Fruit fly (Drosophila melanogaster) whole organism, embryonic: ENCODE measurements around the gene RpS17.

Experiments
- Abd-B ChIP-seq: fragments of 200-800 bp; sonication (Bioruptor generic); optimal IDR thresholded peaks from 2 replicates; lab custom pipeline; 2018; ENCODE audit warnings: missing biosample characterization, mild to moderate bottlenecking, missing genetic modification characterization, moderate library complexity
- CG1024 ChIP-seq: fragments of 200-800 bp; sonication (Bioruptor generic); IDR thresholded peaks from 2 replicates; pipeline ENCODE4 v1.3.6; 2022; ENCODE audit warnings: missing biosample characterization, missing genetic modification characterization
- CG13894 ChIP-seq: fragments of 200-800 bp; sonication (Bioruptor generic); optimal IDR thresholded peaks from 3 replicates; lab custom pipeline; 2018; ENCODE audit warnings: missing biosample characterization, mild to moderate bottlenecking, missing genetic modification characterization, moderate library complexity
- CG15269 ChIP-seq: fragments of 200-800 bp; sonication (Bioruptor generic); optimal IDR thresholded peaks from 2 replicates; lab custom pipeline; 2018; ENCODE audit warnings: missing biosample characterization, mild to moderate bottlenecking, missing genetic modification characterization, moderate library complexity
- CG1647 ChIP-seq: fragments of 200-800 bp; sonication (Bioruptor generic); optimal IDR thresholded peaks from 3 replicates; lab custom pipeline; 2016; ENCODE audit warnings: missing biosample characterization, missing genetic modification characterization
- CG17385 ChIP-seq: fragments of 200-800 bp; sonication (Bioruptor generic); optimal IDR thresholded peaks from 3 replicates; lab custom pipeline; 2018; ENCODE audit warnings: missing biosample characterization, mild to moderate bottlenecking, missing genetic modification characterization
- CG17802 ChIP-seq: fragments of 200-800 bp; sonication (Bioruptor generic); optimal IDR thresholded peaks from 2 replicates; lab custom pipeline; 2018; ENCODE audit warnings: missing biosample characterization, mild to moderate bottlenecking, missing genetic modification characterization, moderate library complexity
- CG1792 ChIP-seq: fragments of 200-800 bp; sonication (Bioruptor generic); optimal IDR thresholded peaks from 2 replicates; lab custom pipeline; 2016; ENCODE audit warnings: missing biosample characterization, missing genetic modification characterization
- CG31441 ChIP-seq: fragments of 200-800 bp; sonication (Bioruptor generic); IDR thresholded peaks from 2 replicates; pipeline ENCODE4 v1.3.6; 2022; ENCODE audit warnings: missing biosample characterization, missing genetic modification characterization
- CG3838 ChIP-seq: fragments of 200-800 bp; sonication (Bioruptor generic); optimal IDR thresholded peaks from 3 replicates; lab custom pipeline; 2016; ENCODE audit warnings: missing biosample characterization, missing genetic modification characterization
- CG5245 ChIP-seq: fragments of 200-800 bp; sonication (Bioruptor generic); optimal IDR thresholded peaks from 3 replicates; lab custom pipeline; 2016; ENCODE audit warnings: missing biosample characterization, missing genetic modification characterization
- CG6272 ChIP-seq: fragments of 200-800 bp; sonication (Bioruptor generic); IDR thresholded peaks from 2 replicates; pipeline ENCODE4 v1.3.6; 2022; ENCODE audit warnings: missing biosample characterization, missing genetic modification characterization
- CG7271 ChIP-seq: fragments of 200-800 bp; sonication (Bioruptor generic); optimal IDR thresholded peaks from 2 replicates; lab custom pipeline; 2018; ENCODE audit warnings: missing biosample characterization, mild to moderate bottlenecking, missing genetic modification characterization, moderate library complexity
- CG7357 ChIP-seq: fragments of 200-800 bp; sonication (Bioruptor generic); IDR thresholded peaks from 3 replicates; pipeline ENCODE4 v1.3.6; 2022; ENCODE audit warnings: missing biosample characterization, missing genetic modification characterization
- CG8089 ChIP-seq: fragments of 200-800 bp; sonication (Bioruptor generic); optimal IDR thresholded peaks from 3 replicates; lab custom pipeline; 2016; ENCODE audit warnings: missing biosample characterization, missing genetic modification characterization
- CG8359 ChIP-seq: fragments of 200-800 bp; sonication (Bioruptor generic); optimal IDR thresholded peaks from 2 replicates; lab custom pipeline; 2017; ENCODE audit warnings: missing biosample characterization, mild to moderate bottlenecking, missing genetic modification characterization, borderline replicate concordance
- CG9437 ChIP-seq: fragments of 200-800 bp; sonication (Bioruptor generic); optimal IDR thresholded peaks from 2 replicates; lab custom pipeline; 2018; ENCODE audit warnings: missing biosample characterization, mild to moderate bottlenecking, missing genetic modification characterization
- CG9609 ChIP-seq: fragments of 200-800 bp; sonication (Bioruptor generic); optimal IDR thresholded peaks from 3 replicates; lab custom pipeline; 2016; ENCODE audit warnings: missing biosample characterization, missing genetic modification characterization
- CHES-1-like ChIP-seq: fragments of 200-800 bp; sonication (Bioruptor generic); optimal IDR thresholded peaks from 2 replicates; lab custom pipeline; 2016; ENCODE audit warnings: missing biosample characterization, missing genetic modification characterization
- Camta ChIP-seq: fragments of 200-800 bp; sonication (Bioruptor generic); optimal IDR thresholded peaks from 2 replicates; lab custom pipeline; 2016; ENCODE audit warnings: missing biosample characterization, missing genetic modification characterization
- D19A ChIP-seq: fragments of 200-800 bp; optimal IDR thresholded peaks from 3 replicates; lab custom pipeline; 2019; ENCODE audit warnings: missing biosample characterization, mild to moderate bottlenecking, missing genetic modification characterization, moderate library complexity
- Dfd ChIP-seq, 2 experiments: fragments of >200 bp; optimal IDR thresholded peaks; 2 replicates each; lab custom pipeline; 2017; ENCODE audit warnings: missing biosample characterization in 2 of 2, missing genetic modification characterization in 2 of 2
- Ets65A ChIP-seq: fragments of 200-800 bp; sonication (Bioruptor generic); peaks from one replicate; lab custom pipeline; 2016; ENCODE audit warnings: missing biosample characterization, missing genetic modification characterization
- MESR4 ChIP-seq: fragments of 200-800 bp; sonication (Bioruptor generic); optimal IDR thresholded peaks from 2 replicates; lab custom pipeline; 2018; ENCODE audit warnings: missing biosample characterization, mild to moderate bottlenecking, missing genetic modification characterization, moderate library complexity
- Myb ChIP-seq: fragments of 200-800 bp; sonication (Bioruptor generic); optimal IDR thresholded peaks from 2 replicates; lab custom pipeline; 2016; ENCODE audit warnings: missing biosample characterization, missing genetic modification characterization
- Pdp1 ChIP-seq, 2 experiments: fragments of 200-800 bp; sonication (Bioruptor generic); optimal IDR thresholded peaks; 3 replicates each; lab custom pipeline; 2016; ENCODE audit warnings: missing biosample characterization in 2 of 2, missing genetic modification characterization in 2 of 2, mild to moderate bottlenecking in 1 of 2, moderate library complexity in 1 of 2
- Ssrp ChIP-seq: fragments of 200-800 bp; sonication (Bioruptor generic); optimal IDR thresholded peaks from 2 replicates; lab custom pipeline; 2018; ENCODE audit warnings: missing biosample characterization, mild to moderate bottlenecking, missing genetic modification characterization, moderate library complexity
- Xrp1 ChIP-seq: fragments of 200-800 bp; sonication (Bioruptor generic); IDR thresholded peaks from 2 replicates; pipeline ENCODE4 v1.3.6; 2022; ENCODE audit warnings: missing biosample characterization, missing genetic modification characterization
- al ChIP-seq: fragments of 200-800 bp; sonication (Bioruptor generic); IDR thresholded peaks from 2 replicates; pipeline ENCODE4 v1.3.6; 2022; ENCODE audit warnings: missing biosample characterization, missing genetic modification characterization
- aop ChIP-seq: fragments of 200-800 bp; sonication (Bioruptor generic); IDR thresholded peaks from 2 replicates; pipeline ENCODE4 v1.3.6; 2022; ENCODE audit warnings: missing biosample characterization, missing genetic modification characterization
- ara ChIP-seq: fragments of 200-800 bp; sonication (Bioruptor generic); IDR thresholded peaks from 2 replicates; pipeline ENCODE4 v1.3.6; 2022; ENCODE audit warnings: missing biosample characterization, missing genetic modification characterization
- ase ChIP-seq: fragments of 200-800 bp; sonication (Bioruptor generic); IDR thresholded peaks from 3 replicates; pipeline ENCODE4 v1.3.6; 2022; ENCODE audit warnings: missing biosample characterization, missing genetic modification characterization
- bowl ChIP-seq: fragments of 200-800 bp; sonication (Bioruptor generic); IDR thresholded peaks from 2 replicates; pipeline ENCODE4 v1.3.6; 2022; ENCODE audit warnings: missing biosample characterization, missing genetic modification characterization
- cas ChIP-seq: fragments of 200-800 bp; sonication (Bioruptor generic); IDR thresholded peaks from 2 replicates; pipeline ENCODE4 v1.3.6; 2022; ENCODE audit warnings: missing biosample characterization, missing genetic modification characterization
- cato ChIP-seq: fragments of 200-800 bp; sonication (Bioruptor generic); optimal IDR thresholded peaks from 2 replicates; lab custom pipeline; 2016; ENCODE audit warnings: missing biosample characterization, missing genetic modification characterization, borderline replicate concordance
- chinmo ChIP-seq: fragments of 200-800 bp; sonication (Bioruptor generic); IDR thresholded peaks from 4 replicates; pipeline ENCODE4 v1.3.6; 2022; ENCODE audit warnings: missing biosample characterization, missing genetic modification characterization; ENCODE audit not compliant: partially characterized antibody
- chm ChIP-seq: fragments of 200-800 bp; sonication (Bioruptor generic); IDR thresholded peaks from 2 replicates; pipeline ENCODE4 v1.3.6; 2022; ENCODE audit warnings: missing biosample characterization, missing genetic modification characterization
- crc ChIP-seq: fragments of 200-800 bp; sonication (Bioruptor generic); optimal IDR thresholded peaks from 2 replicates; lab custom pipeline; 2016; ENCODE audit warnings: missing biosample characterization, missing genetic modification characterization
- dm ChIP-seq: fragments of 200-800 bp; sonication (Bioruptor generic); optimal IDR thresholded peaks from 3 replicates; lab custom pipeline; 2016; ENCODE audit warnings: missing biosample characterization, missing genetic modification characterization
- eve ChIP-seq, 2 experiments: fragments of >200 bp; optimal IDR thresholded peaks; 2 replicates each; lab custom pipeline; 2017; ENCODE audit warnings: missing biosample characterization in 2 of 2, missing genetic modification characterization in 2 of 2
- eyg ChIP-seq: fragments of 200-800 bp; sonication (Bioruptor generic); optimal IDR thresholded peaks from 3 replicates; lab custom pipeline; 2016; ENCODE audit warnings: missing biosample characterization, missing genetic modification characterization
- fd102C ChIP-seq: fragments of 200-800 bp; sonication (Bioruptor generic); optimal IDR thresholded peaks from 2 replicates; lab custom pipeline; 2018; ENCODE audit warnings: missing biosample characterization, mild to moderate bottlenecking, missing genetic modification characterization, moderate library complexity
- fd3F ChIP-seq: fragments of 200-800 bp; sonication (Bioruptor generic); optimal IDR thresholded peaks from 2 replicates; lab custom pipeline; 2018; ENCODE audit warnings: missing biosample characterization, mild to moderate bottlenecking, missing genetic modification characterization, moderate library complexity
- gcm ChIP-seq: fragments of 200-800 bp; sonication (Bioruptor generic); optimal IDR thresholded peaks from 2 replicates; lab custom pipeline; 2019; ENCODE audit warnings: missing biosample characterization, mild to moderate bottlenecking, missing genetic modification characterization, moderate library complexity
- hth ChIP-seq: fragments of >200 bp; optimal IDR thresholded peaks from 2 replicates; lab custom pipeline; 2017; ENCODE audit warnings: inconsistent platforms
- jing ChIP-seq: fragments of 200-800 bp; sonication (Bioruptor generic); optimal IDR thresholded peaks from 2 replicates; lab custom pipeline; 2018; ENCODE audit warnings: missing biosample characterization, mild to moderate bottlenecking, missing genetic modification characterization
- luna ChIP-seq: fragments of 200-800 bp; sonication (Bioruptor generic); optimal IDR thresholded peaks from 2 replicates; lab custom pipeline; 2016; ENCODE audit warnings: missing biosample characterization, missing genetic modification characterization
- pho ChIP-seq: fragments of 200-800 bp; sonication (Bioruptor generic); optimal IDR thresholded peaks from 2 replicates; lab custom pipeline; 2016; ENCODE audit warnings: missing biosample characterization, missing genetic modification characterization
- seq ChIP-seq: fragments of 200-800 bp; sonication (Bioruptor generic); IDR thresholded peaks from 2 replicates; pipeline ENCODE4 v1.3.6; 2022; ENCODE audit warnings: missing biosample characterization, missing genetic modification characterization
- shn ChIP-seq: fragments of 200-800 bp; sonication (Bioruptor generic); optimal IDR thresholded peaks from 3 replicates; lab custom pipeline; 2016; ENCODE audit warnings: missing biosample characterization, missing genetic modification characterization
- ssp ChIP-seq: fragments of 200-800 bp; sonication (Bioruptor generic); IDR thresholded peaks from 2 replicates; pipeline ENCODE4 v1.3.6; 2022; ENCODE audit warnings: missing biosample characterization, missing genetic modification characterization
- tna ChIP-seq: fragments of 200-800 bp; sonication (Bioruptor generic); IDR thresholded peaks from 2 replicates; pipeline ENCODE4 v1.3.6; 2022; ENCODE audit warnings: missing biosample characterization, missing genetic modification characterization; ENCODE audit not compliant: partially characterized antibody

RpS17 gene

dm6 chr3L:9397156-9397555 lies 32.5 kb downstream of the RpS17 start (continued):
- TF ChIP-seq CG17802 (tag; lab: Kevin White, UChicago) = no peak
- no peak for TF ChIP-seq dm (GFP tag; lab: Kevin White, UChicago)
- no peak for TF ChIP-seq cato (GFP tag; lab: Kevin White, UChicago)
- TF ChIP-seq chm (GFP tag; lab: Robert Waterston, UW) = peak; percentile 56
- peak; percentile 18 for TF ChIP-seq gcm (GFP tag; lab: Kevin White, UChicago)
- TF ChIP-seq bowl (GFP tag; lab: Robert Waterston, UW) = no peak
- peak; percentile 1 for TF ChIP-seq CG15269 (tag; lab: Kevin White, UChicago)
- TF ChIP-seq ssp = no peak
- TF ChIP-seq Dfd (GFP tag; optimal IDR thresholded peaks at IDR 0.05; lab: Kevin White, UChicago) = no peak
- TF ChIP-seq hth = no peak
- peak; percentile 68 for TF ChIP-seq Camta (GFP tag; lab: Kevin White, UChicago)
- TF ChIP-seq CG7271 (tag; lab: Kevin White, UChicago) = peak; percentile 28
- no peak for TF ChIP-seq jing (GFP tag; lab: Kevin White, UChicago)
- TF ChIP-seq CG3838 = no peak
- TF ChIP-seq al (GFP tag; lab: Robert Waterston, UW) = 0 out of 2 replicates have a peak, but pooled peaks have one; percentile 18
- peak; percentile 76 for TF ChIP-seq CG1792 (GFP tag; lab: Kevin White, UChicago)
- peak; percentile 41; the same call in 1 of the 2 replicates for TF ChIP-seq CG1024 (GFP tag; lab: Robert Waterston, UW)
- TF ChIP-seq cas (GFP tag; lab: Robert Waterston, UW) = peak; percentile 64; the same call in 1 of the 2 replicates
- peak; percentile 19 for TF ChIP-seq D19A (tag; lab: Kevin White, UChicago)
- TF ChIP-seq CHES-1-like = peak; percentile 9
- TF ChIP-seq aop (GFP tag; lab: Robert Waterston, UW) = no peak
- TF ChIP-seq fd3F = peak; percentile 50
- peak; percentile 17 to 24 for TF ChIP-seq Pdp1 (GFP tag; optimal IDR thresholded peaks at IDR 0.05; lab: Kevin White, UChicago)
- TF ChIP-seq CG7357 (GFP tag; lab: Robert Waterston, UW) = no peak
- peak; percentile 76 for TF ChIP-seq crc (GFP tag; lab: Kevin White, UChicago)
- peak; percentile 80 for TF ChIP-seq CG13894 (tag; lab: Kevin White, UChicago)
- peak; percentile 43 for TF ChIP-seq pho (GFP tag; lab: Kevin White, UChicago)
- TF ChIP-seq CG9437 = no peak
- peak; percentile 36 for TF ChIP-seq CG17385 (GFP tag; lab: Kevin White, UChicago)
- no peak for TF ChIP-seq shn (GFP tag; lab: Kevin White, UChicago)
- peak; percentile 66 for TF ChIP-seq Xrp1
- no peak for TF ChIP-seq Abd-B (GFP tag; lab: Kevin White, UChicago)
- peak; percentile 56 for TF ChIP-seq CG8359 (GFP tag; lab: Kevin White, UChicago)
- peak in 1 of 2 experiments; percentile 13 for TF ChIP-seq eve (GFP tag; optimal IDR thresholded peaks at IDR 0.05; lab: Kevin White, UChicago)
- peak; percentile 25 for TF ChIP-seq Myb (GFP tag; lab: Kevin White, UChicago)
- TF ChIP-seq CG5245 (GFP tag; lab: Kevin White, UChicago) = no peak
- TF ChIP-seq CG8089 (GFP tag; lab: Kevin White, UChicago) = no peak
- TF ChIP-seq ara (GFP tag; lab: Robert Waterston, UW) = peak; percentile 67
- peak; percentile 84 for TF ChIP-seq eyg (GFP tag; lab: Kevin White, UChicago)
- TF ChIP-seq CG6272 (GFP tag; lab: Robert Waterston, UW) = no peak
- peak; percentile 35; the same call in 1 of the 2 replicates for TF ChIP-seq seq (GFP tag; lab: Robert Waterston, UW)
- TF ChIP-seq fd102C (GFP tag; lab: Kevin White, UChicago) = peak; percentile 80
- TF ChIP-seq tna (GFP tag; lab: Robert Waterston, UW) = no peak
- TF ChIP-seq ase = no peak
- no peak for TF ChIP-seq CG9609 (GFP tag; lab: Kevin White, UChicago)
- no peak for TF ChIP-seq Ssrp (tag; lab: Kevin White, UChicago)
- peak; percentile 69 for TF ChIP-seq CG1647 (GFP tag; lab: Kevin White, UChicago)
- peak; percentile 35; the same call in 1 of the 2 replicates for TF ChIP-seq CG31441 (GFP tag; lab: Robert Waterston, UW)
- TF ChIP-seq Ets65A (GFP tag; lab: Kevin White, UChicago) = no peak
- TF ChIP-seq MESR4 = no peak
- peak; percentile 82 for TF ChIP-seq luna
- no peak for TF ChIP-seq chinmo
